Worm (Caenorhabditis elegans): Measurements from ENCODE around the gene F35H12.1.

DNA sequence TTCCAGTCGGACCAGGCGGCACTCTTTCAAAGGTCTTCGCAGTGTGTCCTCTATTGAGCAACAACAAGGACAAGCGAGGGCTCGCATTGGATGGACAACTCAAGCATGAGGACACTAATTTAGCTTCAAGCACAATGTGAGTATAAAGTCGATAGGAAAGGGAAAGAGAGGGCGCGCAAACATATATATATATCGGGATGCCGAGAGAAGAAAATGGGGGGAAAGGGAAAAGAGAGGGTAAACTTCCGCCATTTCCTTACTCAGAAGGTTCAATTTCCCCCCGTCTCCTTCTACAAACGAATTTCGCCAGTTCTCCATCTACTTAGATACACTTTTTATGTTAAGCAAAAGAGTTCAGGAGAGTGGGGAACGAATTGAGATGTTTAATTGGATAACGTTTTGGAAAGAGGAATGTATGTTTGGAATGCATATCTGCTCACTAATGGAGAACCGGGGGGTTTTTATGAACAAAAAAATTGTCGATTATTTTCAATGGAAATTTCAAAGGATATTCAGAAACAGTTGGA lies 19.0 kb downstream of the F35H12.1 start:
- no peak for TF ChIP-seq ets-5 (GFP tag; IDR thresholded peaks at IDR 0.05)
- no peak for TF ChIP-seq unc-130 (tag; optimal IDR thresholded peaks at IDR 0.05)
- TF ChIP-seq zag-1 (tag; optimal IDR thresholded peaks at IDR 0.05), result no peak
- no peak for TF ChIP-seq skn-1 (tag; optimal IDR thresholded peaks at IDR 0.05)
- no peak for TF ChIP-seq ces-1 (GFP tag; optimal IDR thresholded peaks at IDR 0.05)
- TF ChIP-seq nhr-11 (tag; optimal IDR thresholded peaks at IDR 0.05), result no peak
- no peak for TF ChIP-seq lin-39 (tag; optimal IDR thresholded peaks at IDR 0.05)
- TF ChIP-seq snpc-4 (tag; optimal IDR thresholded peaks at IDR 0.05), result no peak
- no peak for TF ChIP-seq unc-62 (GFP tag; optimal IDR thresholded peaks at IDR 0.05)
- TF ChIP-seq efl-1 (optimal IDR thresholded peaks at IDR 0.05), result no peak
- TF ChIP-seq efl-1 (GFP tag; optimal IDR thresholded peaks at IDR 0.05 in 1 of 2), result no peak

All from whole organism, L1 larva.